Worm (Caenorhabditis elegans) whole organism, L3 larva: Measurements from ENCODE around the gene F01G10.4.

Experiments
- aly-2 ChIP-seq: fragments of 150-350 bp; optimal IDR thresholded peaks from 2 replicates; lab custom pipeline; 2014; ENCODE audit warnings: missing biosample characterization, missing genetic modification characterization
- ama-1 ChIP-seq: fragments of 150-350 bp; optimal IDR thresholded peaks from 2 replicates; lab custom pipeline; 2018
- ceh-16 ChIP-seq: sonication (generic microtip); optimal IDR thresholded peaks from 2 replicates; lab custom pipeline; 2017; ENCODE audit warnings: missing biosample characterization, missing genetic modification characterization
- egl-27 ChIP-seq: sonication (generic microtip); optimal IDR thresholded peaks from 4 replicates; lab custom pipeline; 2017; ENCODE audit warnings: missing biosample characterization, missing genetic modification reagents, missing genetic modification characterization
- elt-2 ChIP-seq: sonication (generic microtip); optimal IDR thresholded peaks from 2 replicates; lab custom pipeline; 2016; ENCODE audit warnings: missing genetic modification reagents, mild to moderate bottlenecking, missing genetic modification characterization, missing compliant biosample characterization
- elt-3 ChIP-seq, 3 experiments: fragments of 150-350 bp in 1 of 3; sonication (generic microtip) in 2 of 3; optimal IDR thresholded peaks; 2 replicates in 2 of 3; 4 replicates in 1 of 3; lab custom pipeline; 2014 to 2017; ENCODE audit warnings: missing biosample characterization in 3 of 3, missing genetic modification characterization in 3 of 3
- eor-1 ChIP-seq, 2 experiments: fragments of 150-350 bp; optimal IDR thresholded peaks; 2 replicates each; lab custom pipeline; 2014 to 2018; ENCODE audit warnings: missing biosample characterization in 2 of 2, missing genetic modification characterization in 2 of 2
- fkh-2 ChIP-seq: fragments of 150-350 bp; optimal IDR thresholded peaks from 2 replicates; lab custom pipeline; 2014; ENCODE audit warnings: missing biosample characterization, missing genetic modification reagents, missing genetic modification characterization
- fos-1 ChIP-seq: fragments of 150-350 bp; optimal IDR thresholded peaks from 2 replicates; lab custom pipeline; 2014; ENCODE audit warnings: missing biosample characterization, missing genetic modification characterization
- hmg-11 ChIP-seq: sonication (generic microtip); optimal IDR thresholded peaks from 2 replicates; lab custom pipeline; 2016; ENCODE audit warnings: missing genetic modification characterization, missing compliant biosample characterization
- jun-1 ChIP-seq: fragments of 150-350 bp; optimal IDR thresholded peaks from 2 replicates; lab custom pipeline; 2014; ENCODE audit warnings: missing biosample characterization, missing genetic modification reagents, missing genetic modification characterization
- lin-15B ChIP-seq: fragments of 150-350 bp; optimal IDR thresholded peaks from 2 replicates; lab custom pipeline; 2014; ENCODE audit warnings: missing biosample characterization, missing genetic modification characterization
- lin-39 ChIP-seq: fragments of 150-350 bp; optimal IDR thresholded peaks from 2 replicates; lab custom pipeline; 2018; ENCODE audit warnings: missing biosample characterization, missing genetic modification reagents, missing genetic modification characterization
- lsy-12 ChIP-seq: sonication (generic microtip); optimal IDR thresholded peaks from 2 replicates; lab custom pipeline; 2016; ENCODE audit warnings: mild to moderate bottlenecking, missing genetic modification characterization, missing compliant biosample characterization
- mdl-1 ChIP-seq: fragments of 150-350 bp; optimal IDR thresholded peaks from 2 replicates; lab custom pipeline; 2014; ENCODE audit warnings: missing biosample characterization, missing genetic modification characterization
- mml-1 ChIP-seq: fragments of 150-350 bp; sonication (generic microtip); optimal IDR thresholded peaks from 3 replicates; lab custom pipeline; 2014; ENCODE audit warnings: missing biosample characterization, missing genetic modification characterization
- nfya-1 ChIP-seq: sonication (generic microtip); optimal IDR thresholded peaks from 2 replicates; lab custom pipeline; 2017; ENCODE audit warnings: missing genetic modification characterization, mild to moderate bottlenecking, missing compliant biosample characterization, antibody characterized with exemption, moderate library complexity; ENCODE audit not compliant: insufficient read depth
- nhr-23 ChIP-seq: fragments of 150-350 bp; optimal IDR thresholded peaks from 2 replicates; lab custom pipeline; 2014; ENCODE audit warnings: missing biosample characterization, missing genetic modification reagents, missing genetic modification characterization
- nhr-237 ChIP-seq: fragments of 150-350 bp; optimal IDR thresholded peaks from 2 replicates; lab custom pipeline; 2014; ENCODE audit warnings: missing biosample characterization, missing genetic modification characterization
- nhr-25 ChIP-seq: sonication (generic microtip); optimal IDR thresholded peaks from 2 replicates; lab custom pipeline; 2017; ENCODE audit warnings: missing biosample characterization, missing genetic modification characterization
- nhr-67 ChIP-seq: fragments of 150-350 bp; optimal IDR thresholded peaks from 2 replicates; lab custom pipeline; 2014; ENCODE audit warnings: missing biosample characterization, missing genetic modification characterization
- nhr-76 ChIP-seq: fragments of 150-350 bp; sonication (generic microtip); optimal IDR thresholded peaks from 5 replicates; lab custom pipeline; 2014; ENCODE audit warnings: missing biosample characterization, missing genetic modification characterization
- nhr-77 ChIP-seq: fragments of 150-350 bp; optimal IDR thresholded peaks from 2 replicates; lab custom pipeline; 2014; ENCODE audit warnings: missing biosample characterization, missing genetic modification characterization
- pha-4 ChIP-seq: fragments of 150-350 bp; optimal IDR thresholded peaks from 2 replicates; lab custom pipeline; 2014; ENCODE audit warnings: missing biosample characterization, missing genetic modification reagents, missing genetic modification characterization
- pqm-1 ChIP-seq: fragments of 150-350 bp; optimal IDR thresholded peaks from 2 replicates; lab custom pipeline; 2017; ENCODE audit warnings: missing biosample characterization, missing genetic modification characterization, inconsistent platforms
- sea-2 ChIP-seq: fragments of 150-350 bp; sonication (generic microtip); optimal IDR thresholded peaks from 4 replicates; lab custom pipeline; 2014; ENCODE audit warnings: missing biosample characterization, missing genetic modification reagents, missing genetic modification characterization
- unc-39 ChIP-seq: sonication (generic microtip); optimal IDR thresholded peaks from 4 replicates; lab custom pipeline; 2017; ENCODE audit warnings: missing biosample characterization, missing genetic modification characterization
- unc-62 ChIP-seq: fragments of 150-350 bp; sonication (generic microtip); optimal IDR thresholded peaks from 4 replicates; lab custom pipeline; 2014; ENCODE audit warnings: missing biosample characterization, missing genetic modification reagents, missing genetic modification characterization
- zag-1 ChIP-seq: fragments of 150-350 bp; optimal IDR thresholded peaks from 2 replicates; lab custom pipeline; 2014; ENCODE audit warnings: missing biosample characterization, missing genetic modification characterization
- ztf-11 ChIP-seq: fragments of 150-350 bp; optimal IDR thresholded peaks from 2 replicates; lab custom pipeline; 2014; ENCODE audit warnings: missing biosample characterization, missing genetic modification characterization

Gene F01G10.4

DNA sequence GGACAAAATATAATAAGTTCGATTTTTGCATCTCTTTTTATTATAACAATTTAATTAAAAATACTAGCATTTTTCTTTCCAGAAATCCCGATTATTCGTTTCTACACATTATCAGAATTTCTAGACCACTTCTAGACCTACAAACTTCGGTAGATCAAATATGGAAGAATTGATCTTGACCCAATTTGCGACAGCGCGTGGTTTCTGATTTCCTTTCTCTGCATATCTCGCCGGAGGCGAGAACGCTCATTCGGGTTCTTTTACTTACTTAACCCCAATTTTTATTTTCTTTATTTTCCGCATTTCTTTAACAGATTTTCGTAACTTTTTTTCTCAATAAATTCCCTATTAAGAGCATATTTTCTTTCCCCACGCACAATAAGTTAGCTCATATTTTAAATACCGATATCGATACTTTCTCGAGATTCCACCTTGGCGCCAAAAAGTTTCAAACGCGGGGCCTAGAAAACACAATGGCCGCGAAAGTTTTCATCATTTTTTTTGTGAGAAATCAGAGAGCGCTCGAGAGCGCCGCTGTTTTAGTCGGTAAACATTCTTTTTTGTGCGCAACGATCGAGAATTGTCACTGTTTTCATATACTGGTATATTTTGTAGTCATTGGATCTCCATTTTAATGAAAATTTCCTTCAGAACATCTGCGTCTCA, 10.2 kb upstream of the F01G10.4 start:
- TF ChIP-seq pha-4 (tag; lab: Kevin White, UChicago), result peak; percentile 65
- TF ChIP-seq unc-62, result no peak
- TF ChIP-seq sea-2 (GFP tag; lab: Kevin White, UChicago), result no peak
- no peak for TF ChIP-seq hmg-11 (tag; lab: Kevin White, UChicago)
- peak; percentile 12 for TF ChIP-seq nfya-1 (tag; lab: Kevin White, UChicago)
- TF ChIP-seq lin-15B (tag; lab: Kevin White, UChicago), result peak; percentile 38
- no peak for TF ChIP-seq nhr-67 (tag; lab: Kevin White, UChicago)
- peak; percentile 8 for TF ChIP-seq nhr-23 (tag; lab: Kevin White, UChicago)
- TF ChIP-seq lin-39 (tag; lab: Kevin White, UChicago), result peak; percentile 4
- TF ChIP-seq nhr-25 (tag; lab: Kevin White, UChicago), result peak; percentile 41

DNA sequence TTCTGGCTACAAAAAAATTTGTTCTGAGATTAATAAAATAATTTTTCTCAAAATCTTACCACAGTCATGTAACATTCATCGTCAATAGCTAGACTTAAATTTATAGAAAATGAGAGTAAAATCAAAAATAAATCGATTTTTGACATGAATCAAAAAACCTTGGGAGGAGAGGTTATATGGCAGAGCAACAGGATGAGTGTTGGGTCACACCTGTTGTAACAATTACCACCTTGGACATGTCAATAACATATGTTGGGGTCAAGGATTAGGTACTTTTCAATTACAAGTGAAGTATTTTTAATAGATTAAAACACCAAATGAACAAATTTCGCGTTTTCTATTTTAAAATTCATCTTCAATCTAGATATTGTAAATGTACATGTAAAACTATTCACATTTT, 9.3 kb upstream of the F01G10.4 start, which contains the start of gene lipl-7:
Gene lipl-7, minus strand, starts transcription at position 165 of the 400 bp plus-strand sequence.
- TF ChIP-seq elt-3 (tag; optimal IDR thresholded peaks at IDR 0.05; lab: Kevin White, UChicago) (no peak), pha-4 (tag; lab: Kevin White, UChicago) (no peak), egl-27 (tag; lab: Kevin White, UChicago) (no peak), sea-2 (GFP tag; lab: Kevin White, UChicago) (no peak), jun-1 (tag; lab: Kevin White, UChicago) (no peak)

DNA sequence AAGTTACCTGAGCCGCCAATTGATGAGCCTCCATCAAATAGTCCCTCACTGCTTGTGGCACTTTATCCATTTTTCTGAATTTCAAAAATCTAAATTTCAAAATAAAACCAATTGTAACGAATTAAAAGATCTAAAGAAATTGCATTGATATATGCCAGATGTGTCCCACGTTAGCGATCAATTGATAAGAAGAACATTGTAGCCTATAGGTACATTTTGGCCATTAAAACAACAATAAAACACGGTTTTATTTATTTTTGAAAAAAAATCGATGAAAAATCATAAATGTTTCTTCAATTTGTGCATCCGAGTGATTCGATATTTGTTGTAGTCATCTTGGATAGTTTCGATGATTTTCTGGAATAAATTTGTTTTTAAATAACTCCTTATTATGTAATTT, 6.7 kb upstream of the F01G10.4 start, which contains the start of gene ech-8:
Gene ech-8, minus strand, starts transcription at position 132 of the 400 bp plus-strand sequence.
- TF ChIP-seq ama-1 (lab: Kevin White, UChicago) (no peak), pqm-1 (tag; lab: Kevin White, UChicago) (peak; percentile 56), unc-62 (no peak), elt-2 (tag; lab: Kevin White, UChicago) (peak; percentile 54), nhr-77 (tag; lab: Kevin White, UChicago) (no peak)

DNA sequence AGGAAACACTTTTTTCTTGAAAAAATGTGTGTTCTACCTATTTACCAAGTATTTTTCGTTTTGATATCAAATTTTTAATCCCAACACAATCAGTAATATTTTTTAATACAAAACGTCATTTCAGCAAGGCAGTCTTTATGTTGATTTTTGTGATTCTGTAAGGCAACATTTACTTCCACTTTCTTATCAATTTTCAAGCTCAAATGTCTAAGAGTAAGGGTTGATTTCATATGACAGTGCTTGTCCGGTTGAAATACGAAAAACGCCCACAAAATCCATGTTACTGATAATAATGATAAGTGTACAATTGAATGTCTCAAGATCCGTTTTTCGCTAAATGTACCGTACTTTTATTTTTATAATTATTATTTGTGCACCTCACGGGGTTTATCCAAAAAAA, 3.8 kb upstream of the F01G10.4 start:
- TF ChIP-seq pqm-1 (tag; lab: Kevin White, UChicago), result peak; percentile 83
- peak; percentile 56 for TF ChIP-seq jun-1 (tag; lab: Kevin White, UChicago)
- TF ChIP-seq elt-2 (tag; lab: Kevin White, UChicago), result peak; percentile 71
- no peak for TF ChIP-seq nhr-23 (tag; lab: Kevin White, UChicago)

DNA sequence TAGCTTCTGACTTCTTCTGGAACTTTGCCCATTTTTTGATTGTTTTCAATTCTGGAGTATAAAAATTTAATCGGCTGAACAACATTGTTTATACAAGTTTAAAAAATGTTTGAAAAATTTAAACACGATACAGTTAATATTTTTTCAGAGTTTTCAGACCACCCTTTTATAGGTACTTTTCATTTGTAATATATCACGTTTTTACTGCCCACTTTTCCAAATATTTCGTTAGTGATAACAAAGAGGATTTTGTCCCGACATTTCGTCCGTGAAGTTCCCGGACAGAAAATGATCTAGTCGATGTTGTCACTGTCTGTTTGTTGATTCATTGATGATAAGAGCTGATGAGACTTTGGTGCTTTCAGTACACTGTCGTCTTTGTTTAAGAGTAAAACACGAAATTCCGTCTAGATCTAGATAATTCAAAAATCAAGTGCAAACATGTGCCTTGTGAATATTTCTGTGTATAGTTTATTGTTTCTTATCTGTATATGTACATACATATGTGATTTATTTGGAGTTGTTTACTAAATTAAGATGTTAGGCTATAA, 3.0 kb upstream of the F01G10.4 start, which contains the start of gene ech-9:
Gene ech-9, minus strand, starts transcription at position 51 of the 551 bp plus-strand sequence.
- TF ChIP-seq unc-62 (no peak), ceh-16 (tag; lab: Kevin White, UChicago) (no peak), hmg-11 (tag; lab: Kevin White, UChicago) (no peak), pqm-1 (tag; lab: Kevin White, UChicago) (peak; percentile 84), elt-2 (tag; lab: Kevin White, UChicago) (peak; percentile 58), fkh-2 (no peak)

DNA sequence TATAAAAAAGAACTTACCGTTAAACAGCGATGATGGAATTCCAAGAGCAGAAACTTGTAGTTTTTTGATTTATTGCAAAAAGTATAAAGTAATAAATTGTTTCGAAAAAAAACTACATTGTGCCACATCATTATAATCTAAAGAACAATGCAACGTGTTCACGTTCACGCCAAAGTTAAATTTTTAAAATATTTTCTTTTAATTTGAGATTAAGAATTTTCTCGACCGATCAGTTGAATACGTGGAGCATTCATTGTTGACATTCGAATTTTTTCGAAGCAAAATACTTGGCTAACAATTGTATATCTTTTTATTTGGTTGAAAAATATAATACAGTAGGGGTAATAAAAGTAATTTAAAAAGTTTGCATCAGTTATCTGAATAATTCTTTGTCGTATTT, 1.4 kb downstream of the F01G10.4 start, which contains the start of gene F01G10.5:
Gene F01G10.5, minus strand, starts transcription at position 101 of the 400 bp plus-strand sequence.
- no peak for TF ChIP-seq unc-39 (tag; lab: Kevin White, UChicago)
- no peak for TF ChIP-seq pha-4 (tag; lab: Kevin White, UChicago)
- no peak for TF ChIP-seq sea-2 (GFP tag; lab: Kevin White, UChicago)
- TF ChIP-seq zag-1, result no peak
- TF ChIP-seq nhr-76 (tag; lab: Kevin White, UChicago), result no peak
- TF ChIP-seq ceh-16 (tag; lab: Kevin White, UChicago), result no peak
- no peak for TF ChIP-seq lsy-12
- no peak for TF ChIP-seq nhr-25 (tag; lab: Kevin White, UChicago)
- TF ChIP-seq aly-2 (tag; lab: Kevin White, UChicago), result no peak
- TF ChIP-seq mdl-1, result no peak

DNA sequence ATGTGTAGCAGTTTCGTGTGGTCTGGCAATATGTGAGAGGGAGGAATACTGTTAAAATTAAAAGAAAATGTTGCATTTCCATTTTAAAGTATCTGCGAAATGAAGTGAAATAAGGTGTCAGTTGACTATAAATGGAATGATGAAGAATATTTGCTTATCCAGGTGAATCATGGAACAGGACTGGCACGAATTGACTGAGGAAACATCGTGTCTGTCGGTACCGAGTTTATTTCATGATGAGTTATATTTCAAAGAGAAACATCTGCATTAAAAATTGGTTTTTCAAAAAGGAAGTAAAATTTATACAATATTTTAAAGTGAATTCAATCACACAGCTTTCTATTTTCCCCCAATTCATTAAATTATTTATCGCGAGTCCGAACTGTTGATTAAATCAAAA, 4.8 kb downstream of the F01G10.4 start, which contains the start of gene F01G10.6:
Gene F01G10.6, minus strand, starts transcription at position 101 of the 400 bp plus-strand sequence.
- TF ChIP-seq mml-1 (tag; lab: Kevin White, UChicago) (no peak), lin-15B (tag; lab: Kevin White, UChicago) (no peak), nhr-23 (tag; lab: Kevin White, UChicago) (no peak), nhr-76 (tag; lab: Kevin White, UChicago) (no peak), jun-1 (tag; lab: Kevin White, UChicago) (no peak), nhr-237 (no peak), unc-39 (tag; lab: Kevin White, UChicago) (no peak), fos-1 (tag; lab: Kevin White, UChicago) (no peak), ztf-11 (no peak), eor-1 (tag; optimal IDR thresholded peaks at IDR 0.05; lab: Kevin White, UChicago) (no peak)
